Worm (Caenorhabditis elegans) whole organism, mixed stage, embryonic: ENCODE results near the gene cima-1.

ENCODE experiments used
- bed-3 ChIP-seq: fragments of 200-800 bp; sonication (Bioruptor generic); optimal IDR thresholded peaks from 3 replicates; lab custom pipeline; 2018; ENCODE audit warnings: mild to moderate bottlenecking, missing genetic modification characterization, moderate library complexity, missing compliant biosample characterization
- ces-1 ChIP-seq: fragments of 150-350 bp; optimal IDR thresholded peaks from 2 replicates; lab custom pipeline; 2014; ENCODE audit warnings: missing biosample characterization, missing genetic modification reagents, missing genetic modification characterization
- lsy-2 ChIP-seq: fragments of 150-350 bp; optimal IDR thresholded peaks from 2 replicates; lab custom pipeline; 2014; ENCODE audit warnings: missing biosample characterization, missing genetic modification characterization
- mep-1 ChIP-seq: fragments of 150-350 bp; optimal IDR thresholded peaks from 2 replicates; lab custom pipeline; 2017; ENCODE audit warnings: missing biosample characterization, missing genetic modification reagents, missing genetic modification characterization, inconsistent platforms
- nhr-2 ChIP-seq: fragments of 150-350 bp; optimal IDR thresholded peaks from 2 replicates; lab custom pipeline; 2014; ENCODE audit warnings: missing biosample characterization, missing genetic modification characterization
- nhr-237 ChIP-seq: fragments of 150-350 bp; optimal IDR thresholded peaks from 2 replicates; lab custom pipeline; 2014; ENCODE audit warnings: missing biosample characterization, missing genetic modification characterization
- nhr-28 ChIP-seq: fragments of 150-350 bp; optimal IDR thresholded peaks from 2 replicates; lab custom pipeline; 2014; ENCODE audit warnings: missing biosample characterization, missing genetic modification characterization
- pha-4 ChIP-seq: fragments of 150-350 bp; optimal IDR thresholded peaks from 2 replicates; lab custom pipeline; 2018; ENCODE audit warnings: missing biosample characterization, missing genetic modification reagents, missing genetic modification characterization
- unc-62 ChIP-seq: fragments of 150-350 bp; optimal IDR thresholded peaks from 2 replicates; lab custom pipeline; 2014; ENCODE audit warnings: missing biosample characterization, missing genetic modification reagents, missing genetic modification characterization
- ztf-11 ChIP-seq: fragments of 150-350 bp; optimal IDR thresholded peaks from 2 replicates; lab custom pipeline; 2014; ENCODE audit warnings: missing biosample characterization, missing genetic modification characterization

DNA sequence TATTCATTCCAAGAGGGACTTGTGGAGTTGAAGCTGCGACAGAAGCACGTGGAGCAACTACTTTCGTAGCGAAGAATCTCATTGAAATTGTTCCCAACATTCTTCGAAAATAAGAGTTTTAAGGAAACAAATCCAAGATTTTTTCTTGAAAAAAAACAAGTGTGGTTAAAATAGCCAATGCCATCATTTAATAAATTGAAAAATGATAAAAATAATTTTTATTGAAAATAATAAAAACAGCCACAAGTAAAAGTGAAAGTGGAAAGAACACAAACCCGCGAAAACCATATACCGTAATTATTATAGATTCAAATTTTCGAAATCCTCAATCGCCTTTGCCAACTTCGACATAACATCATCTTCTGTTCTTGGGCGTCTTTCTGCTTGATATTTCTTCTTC lies 5.1 kb upstream of the cima-1 start, which contains the start of gene hmg-5:
- TF ChIP-seq lsy-2 (tag; lab: Kevin White, UChicago) = no peak
- no peak for TF ChIP-seq unc-62 (GFP tag; lab: Kevin White, UChicago)
- no peak for TF ChIP-seq ztf-11
- no peak for TF ChIP-seq nhr-28 (tag; lab: Kevin White, UChicago)
- TF ChIP-seq pha-4 (tag; lab: Kevin White, UChicago) = no peak
- no peak for TF ChIP-seq nhr-237
- no peak for TF ChIP-seq mep-1 (tag; lab: Kevin White, UChicago)
- no peak for TF ChIP-seq nhr-2 (tag; lab: Kevin White, UChicago)
- TF ChIP-seq ces-1 (GFP tag; lab: Kevin White, UChicago) = no peak
- no peak for TF ChIP-seq bed-3 (GFP tag; lab: Kevin White, UChicago)
